Worm (Caenorhabditis elegans) whole organism, L3 larva: Measurements from ENCODE around the gene R01B10.2.

Experiments
- R02D3.7 ChIP-seq: fragments of 150-350 bp; optimal IDR thresholded peaks from 2 replicates; lab custom pipeline; 2014; ENCODE audit warnings: missing biosample characterization, missing genetic modification characterization
- elt-3 ChIP-seq, 3 experiments: fragments of 150-350 bp in 1 of 3; sonication (generic microtip) in 2 of 3; optimal IDR thresholded peaks; 2 replicates in 2 of 3; 4 replicates in 1 of 3; lab custom pipeline; 2014 to 2017; ENCODE audit warnings: missing biosample characterization in 3 of 3, missing genetic modification characterization in 3 of 3
- nhr-23 ChIP-seq: fragments of 150-350 bp; optimal IDR thresholded peaks from 2 replicates; lab custom pipeline; 2014; ENCODE audit warnings: missing biosample characterization, missing genetic modification reagents, missing genetic modification characterization
- skn-1 ChIP-seq: fragments of 150-350 bp; optimal IDR thresholded peaks from 2 replicates; lab custom pipeline; 2014; ENCODE audit warnings: missing biosample characterization, missing genetic modification characterization

DNA sequence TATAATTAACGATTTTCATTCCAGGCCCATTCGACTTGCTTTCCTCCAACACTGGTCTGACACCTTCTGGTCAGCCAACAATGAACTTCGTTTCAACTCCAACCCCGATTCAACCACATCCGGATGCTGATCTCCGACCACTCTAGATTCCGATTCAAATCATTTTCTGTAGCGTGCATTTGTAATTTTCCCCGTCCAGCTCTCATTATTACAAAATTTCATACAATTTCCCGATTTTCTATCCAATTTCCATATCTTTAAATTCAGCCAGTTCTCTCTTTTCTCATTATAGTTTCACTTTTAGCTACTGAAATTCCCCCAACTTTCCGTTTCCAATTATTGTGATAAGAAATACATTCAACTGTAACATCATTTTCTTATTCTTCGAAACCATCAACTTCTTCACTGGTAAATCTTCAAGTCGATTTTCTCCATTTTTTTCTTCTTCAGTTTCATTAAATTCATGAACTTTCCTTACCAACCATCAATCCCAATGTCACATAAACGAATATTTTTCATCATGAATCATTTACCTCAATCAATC, 25.7 kb downstream of the R01B10.2 start:
- TF ChIP-seq R02D3.7 (tag; lab: Kevin White, UChicago) (no peak), skn-1 (tag; lab: Kevin White, UChicago) (no peak), elt-3 (tag; optimal IDR thresholded peaks at IDR 0.05; lab: Kevin White, UChicago) (no peak), nhr-23 (tag; lab: Kevin White, UChicago) (no peak)
